Fruit fly (Drosophila melanogaster) whole organism, embryonic: ENCODE data around the gene CG31183.
A peak's percentile ranks its signal among the peaks of the same experiment; 100 is the strongest.

ENCODE experiments used
- Ada2b ChIP-seq: fragments of 200-800 bp; sonication (Bioruptor generic); IDR thresholded peaks from 2 replicates; pipeline ENCODE4 v1.3.6; 2022; ENCODE audit warnings: missing biosample characterization, missing genetic modification characterization
- Adf1 ChIP-seq: fragments of 200-800 bp; sonication (Bioruptor generic); IDR thresholded peaks from 2 replicates; pipeline ENCODE4 v1.3.6; 2022; ENCODE audit warnings: missing biosample characterization, missing genetic modification characterization
- Aef1 ChIP-seq: fragments of 200-800 bp; sonication (Bioruptor generic); IDR thresholded peaks from 3 replicates; pipeline ENCODE4 v1.3.6; 2022; ENCODE audit warnings: missing biosample characterization, missing genetic modification characterization
- Bgb ChIP-seq: fragments of 200-800 bp; sonication (Bioruptor generic); IDR thresholded peaks from 2 replicates; pipeline ENCODE4 v1.3.6; 2022; ENCODE audit warnings: missing biosample characterization, missing genetic modification characterization; ENCODE audit not compliant: partially characterized antibody
- CG10654 ChIP-seq: fragments of 200-800 bp; sonication (Bioruptor generic); optimal IDR thresholded peaks from 2 replicates; lab custom pipeline; 2016; ENCODE audit warnings: missing biosample characterization, missing genetic modification characterization
- CG11085 ChIP-seq: fragments of 200-800 bp; sonication (Bioruptor generic); IDR thresholded peaks from 2 replicates; pipeline ENCODE4 v1.3.6; 2022; ENCODE audit warnings: missing biosample characterization, missing genetic modification characterization
- CG11247 ChIP-seq: fragments of 200-800 bp; sonication (Bioruptor generic); IDR thresholded peaks from 2 replicates; pipeline ENCODE4 v1.3.6; 2022; ENCODE audit warnings: missing biosample characterization, missing genetic modification characterization
- CG12219 ChIP-seq: fragments of 200-800 bp; sonication (Bioruptor generic); optimal IDR thresholded peaks from 3 replicates; lab custom pipeline; 2018; ENCODE audit warnings: missing biosample characterization, mild to moderate bottlenecking, missing genetic modification characterization
- CG12236 ChIP-seq: fragments of 200-800 bp; sonication (Bioruptor generic); optimal IDR thresholded peaks from 2 replicates; lab custom pipeline; 2016; ENCODE audit warnings: missing biosample characterization, missing genetic modification characterization
- CG12942 ChIP-seq: fragments of 200-800 bp; sonication (Bioruptor generic); optimal IDR thresholded peaks from 3 replicates; lab custom pipeline; 2016; ENCODE audit warnings: missing biosample characterization, missing genetic modification characterization
- CG13123 ChIP-seq: fragments of 200-800 bp; sonication (Bioruptor generic); optimal IDR thresholded peaks from 2 replicates; lab custom pipeline; 2016; ENCODE audit warnings: missing biosample characterization, missing genetic modification characterization
- CG13287 ChIP-seq: fragments of 200-800 bp; sonication (Bioruptor generic); IDR thresholded peaks from 2 replicates; pipeline ENCODE4 v1.3.6; 2022; ENCODE audit warnings: missing biosample characterization, missing genetic modification characterization; ENCODE audit not compliant: partially characterized antibody
- CG13894 ChIP-seq: fragments of 200-800 bp; sonication (Bioruptor generic); optimal IDR thresholded peaks from 3 replicates; lab custom pipeline; 2018; ENCODE audit warnings: missing biosample characterization, mild to moderate bottlenecking, missing genetic modification characterization, moderate library complexity
- CG15514 ChIP-seq: fragments of 200-800 bp; sonication (Bioruptor generic); optimal IDR thresholded peaks from 3 replicates; lab custom pipeline; 2017; ENCODE audit warnings: missing biosample characterization, missing genetic modification characterization, mild to moderate bottlenecking, moderate library complexity, missing genetic modification reagents
- CG1603 ChIP-seq: fragments of 200-800 bp; sonication (Bioruptor generic); optimal IDR thresholded peaks from 2 replicates; lab custom pipeline; 2019; ENCODE audit warnings: missing biosample characterization, mild to moderate bottlenecking, missing genetic modification characterization, moderate library complexity
- CG1647 ChIP-seq: fragments of 200-800 bp; sonication (Bioruptor generic); optimal IDR thresholded peaks from 3 replicates; lab custom pipeline; 2016; ENCODE audit warnings: missing biosample characterization, missing genetic modification characterization
- CG16779 ChIP-seq: fragments of 200-800 bp; sonication (Bioruptor generic); IDR thresholded peaks from 2 replicates; pipeline ENCODE4 v1.3.6; 2022; ENCODE audit warnings: missing biosample characterization, missing genetic modification characterization
- CG17186 ChIP-seq: fragments of 200-800 bp; sonication (Bioruptor generic); optimal IDR thresholded peaks from 3 replicates; lab custom pipeline; 2017; ENCODE audit warnings: missing biosample characterization, missing genetic modification reagents, missing genetic modification characterization
- CG1832 ChIP-seq: fragments of 200-800 bp; sonication (Bioruptor generic); optimal IDR thresholded peaks from 2 replicates; lab custom pipeline; 2017; ENCODE audit warnings: missing biosample characterization, mild to moderate bottlenecking, missing genetic modification characterization, inconsistent platforms
- CG2129 ChIP-seq: fragments of 200-800 bp; sonication (Bioruptor generic); IDR thresholded peaks from 2 replicates; pipeline ENCODE4 v1.3.6; 2022; ENCODE audit warnings: missing biosample characterization, missing genetic modification characterization; ENCODE audit not compliant: partially characterized antibody
- CG30020 ChIP-seq: fragments of 200-800 bp; optimal IDR thresholded peaks from 2 replicates; lab custom pipeline; 2019; ENCODE audit warnings: missing biosample characterization, mild to moderate bottlenecking, missing genetic modification characterization, moderate library complexity
- CG32532 ChIP-seq: fragments of 200-800 bp; sonication (Bioruptor generic); IDR thresholded peaks from 2 replicates; pipeline ENCODE4 v1.3.6; 2022; ENCODE audit warnings: missing biosample characterization, missing genetic modification characterization
- CG4424 ChIP-seq: fragments of 200-800 bp; sonication (Bioruptor generic); optimal IDR thresholded peaks from 3 replicates; lab custom pipeline; 2016; ENCODE audit warnings: missing biosample characterization, missing genetic modification characterization
- CG7556 ChIP-seq: fragments of 200-800 bp; sonication (Bioruptor generic); optimal IDR thresholded peaks from 2 replicates; lab custom pipeline; 2017; ENCODE audit warnings: missing biosample characterization, mild to moderate bottlenecking, missing genetic modification characterization
- Chrac-16 ChIP-seq: fragments of 200-800 bp; sonication (Bioruptor generic); optimal IDR thresholded peaks from 3 replicates; lab custom pipeline; 2016; ENCODE audit warnings: missing biosample characterization, missing genetic modification characterization
- Dref ChIP-seq: fragments of 200-800 bp; sonication (Bioruptor generic); IDR thresholded peaks from 2 replicates; pipeline ENCODE4 v1.3.6; 2022; ENCODE audit warnings: missing biosample characterization, missing genetic modification characterization
- Gug ChIP-seq: fragments of 200-800 bp; sonication (Bioruptor generic); IDR thresholded peaks from 4 replicates; pipeline ENCODE4 v1.3.6; 2022; ENCODE audit warnings: missing biosample characterization, missing genetic modification characterization
- HLH54F ChIP-seq: fragments of 200-800 bp; sonication (Bioruptor generic); optimal IDR thresholded peaks from 3 replicates; lab custom pipeline; 2016; ENCODE audit warnings: missing biosample characterization, missing genetic modification characterization
- Hr78 ChIP-seq, 2 experiments: fragments of 200-800 bp in 1 of 2; fragments of >200 bp in 1 of 2; sonication (Bioruptor generic) in 1 of 2; optimal IDR thresholded peaks; 2 replicates each; lab custom pipeline; 2017 to 2019; ENCODE audit warnings: missing biosample characterization in 2 of 2, missing genetic modification characterization in 2 of 2, mild to moderate bottlenecking in 1 of 2, moderate library complexity in 1 of 2
- Hsf ChIP-seq: fragments of 200-800 bp; sonication (Bioruptor generic); optimal IDR thresholded peaks from 3 replicates; lab custom pipeline; 2016; ENCODE audit warnings: missing biosample characterization, missing genetic modification characterization
- Myb ChIP-seq: fragments of 200-800 bp; sonication (Bioruptor generic); optimal IDR thresholded peaks from 2 replicates; lab custom pipeline; 2016; ENCODE audit warnings: missing biosample characterization, missing genetic modification characterization
- PHDP ChIP-seq: fragments of 200-800 bp; sonication (Bioruptor generic); optimal IDR thresholded peaks from 3 replicates; lab custom pipeline; 2018; ENCODE audit warnings: missing biosample characterization, mild to moderate bottlenecking, missing genetic modification characterization, moderate library complexity
- Scr ChIP-seq: fragments of 200-800 bp; sonication (Bioruptor generic); IDR thresholded peaks from 2 replicates; pipeline ENCODE4 v1.3.6; 2022; ENCODE audit warnings: missing biosample characterization, missing genetic modification characterization; ENCODE audit not compliant: partially characterized antibody
- Xbp1 ChIP-seq: fragments of 200-800 bp; sonication (Bioruptor generic); optimal IDR thresholded peaks from 3 replicates; lab custom pipeline; 2016; ENCODE audit warnings: missing biosample characterization, mild to moderate bottlenecking, missing genetic modification characterization
- amos ChIP-seq: fragments of 200-800 bp; sonication (Bioruptor generic); IDR thresholded peaks from 2 replicates; pipeline ENCODE4 v1.3.6; 2022; ENCODE audit warnings: missing biosample characterization, missing genetic modification characterization; ENCODE audit not compliant: partially characterized antibody
- chinmo ChIP-seq: fragments of 200-800 bp; sonication (Bioruptor generic); IDR thresholded peaks from 4 replicates; pipeline ENCODE4 v1.3.6; 2022; ENCODE audit warnings: missing biosample characterization, missing genetic modification characterization; ENCODE audit not compliant: partially characterized antibody
- dati ChIP-seq: fragments of 200-800 bp; sonication (Bioruptor generic); IDR thresholded peaks from 2 replicates; pipeline ENCODE4 v1.3.6; 2022; ENCODE audit warnings: missing biosample characterization, missing genetic modification characterization
- fd64A ChIP-seq: fragments of 200-800 bp; sonication (Bioruptor generic); optimal IDR thresholded peaks from 3 replicates; lab custom pipeline; 2018; ENCODE audit warnings: missing biosample characterization, mild to moderate bottlenecking, missing genetic modification characterization
- lilli ChIP-seq: fragments of 200-800 bp; sonication (Bioruptor generic); optimal IDR thresholded peaks from 3 replicates; lab custom pipeline; 2016; ENCODE audit warnings: missing biosample characterization, missing genetic modification characterization
- p53 ChIP-seq: fragments of 200-800 bp; sonication (Bioruptor generic); optimal IDR thresholded peaks from 2 replicates; lab custom pipeline; 2016; ENCODE audit warnings: missing biosample characterization, missing genetic modification characterization
- pfk ChIP-seq: fragments of 200-800 bp; sonication (Bioruptor generic); optimal IDR thresholded peaks from 2 replicates; lab custom pipeline; 2018; ENCODE audit warnings: missing biosample characterization, mild to moderate bottlenecking, missing genetic modification characterization, moderate library complexity
- pzg ChIP-seq: fragments of 200-800 bp; sonication (Bioruptor generic); optimal IDR thresholded peaks from 3 replicates; lab custom pipeline; 2018; ENCODE audit warnings: missing biosample characterization, mild to moderate bottlenecking, missing genetic modification characterization, moderate library complexity
- slp2 ChIP-seq: fragments of 200-800 bp; sonication (Bioruptor generic); optimal IDR thresholded peaks from 2 replicates; lab custom pipeline; 2016; ENCODE audit warnings: missing biosample characterization, missing genetic modification characterization
- stwl ChIP-seq: fragments of 200-800 bp; sonication (Bioruptor generic); optimal IDR thresholded peaks from 3 replicates; lab custom pipeline; 2018; ENCODE audit warnings: missing biosample characterization, mild to moderate bottlenecking, missing genetic modification characterization, moderate library complexity
- tna ChIP-seq: fragments of 200-800 bp; sonication (Bioruptor generic); IDR thresholded peaks from 2 replicates; pipeline ENCODE4 v1.3.6; 2022; ENCODE audit warnings: missing biosample characterization, missing genetic modification characterization; ENCODE audit not compliant: partially characterized antibody
- wek ChIP-seq: fragments of 200-800 bp; sonication (Bioruptor generic); optimal IDR thresholded peaks from 3 replicates; lab custom pipeline; 2018; ENCODE audit warnings: missing biosample characterization, mild to moderate bottlenecking, missing genetic modification characterization, moderate library complexity

The CG31183 gene

DNA sequence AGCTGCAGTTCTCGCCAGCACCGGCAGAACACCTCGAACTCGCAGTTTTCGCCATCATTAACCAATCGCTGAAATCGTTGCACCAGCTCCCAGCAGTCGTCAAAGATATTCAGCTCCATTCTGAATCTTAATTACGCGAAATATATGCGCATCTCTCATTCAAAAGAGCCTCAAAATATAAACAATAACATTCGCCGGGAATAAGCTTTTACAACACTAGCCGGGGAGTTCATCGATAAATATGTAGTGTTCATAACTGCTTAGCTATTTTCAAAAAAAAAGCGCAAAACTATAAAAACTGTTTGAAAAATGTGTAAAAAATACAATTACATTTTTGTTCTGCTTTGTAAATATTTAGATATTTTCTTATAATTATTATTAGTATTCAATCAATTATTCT, 36.4 kb downstream of the CG31183 start, which contains the start of gene Pbp45 (continued):
- TF ChIP-seq CG1832 (GFP tag; lab: Kevin White, UChicago) (no peak), Ada2b (GFP tag; lab: Robert Waterston, UW) (no peak), CG13287 (peak; percentile 60; the same call in 1 of the 2 replicates), stwl (tag; lab: Kevin White, UChicago) (peak; percentile 98), CG2129 (GFP tag; lab: Robert Waterston, UW) (no peak), Hsf (GFP tag; lab: Kevin White, UChicago) (peak; percentile 8), chinmo (GFP tag; lab: Robert Waterston, UW) (no peak), Xbp1 (GFP tag; lab: Kevin White, UChicago) (peak; percentile 21), HLH54F (GFP tag; lab: Kevin White, UChicago) (peak; percentile 19), CG15514 (GFP tag; lab: Kevin White, UChicago) (peak; percentile 8), Myb (GFP tag; lab: Kevin White, UChicago) (peak; percentile 37), wek (no peak), Dref (GFP tag; lab: Robert Waterston, UW) (peak; percentile 61), lilli (peak; percentile 23)

- TF ChIP-seq fd64A: no peak
- TF ChIP-seq CG17186 (GFP tag; lab: Kevin White, UChicago): no peak
- TF ChIP-seq CG12236: no peak
- no peak for TF ChIP-seq dati
- TF ChIP-seq CG10654: peak; percentile 27
- no peak for TF ChIP-seq CG12219
- no peak for TF ChIP-seq p53 (GFP tag; lab: Kevin White, UChicago)
- no peak for TF ChIP-seq Hr78 (GFP tag; optimal IDR thresholded peaks at IDR 0.05; lab: Kevin White, UChicago)
- TF ChIP-seq CG32532: peak; percentile 55; the same call in 1 of the 2 replicates
- no peak for TF ChIP-seq CG1647
- peak; percentile 88 for TF ChIP-seq Scr (GFP tag; lab: Robert Waterston, UW)
- TF ChIP-seq stwl (tag; lab: Kevin White, UChicago): peak; percentile 79
- TF ChIP-seq CG11085 (GFP tag; lab: Robert Waterston, UW): 0 out of 2 replicates have a peak, but pooled peaks have one; percentile 23
- TF ChIP-seq pfk (GFP tag; lab: Kevin White, UChicago): no peak
- TF ChIP-seq tna (GFP tag; lab: Robert Waterston, UW): no peak
- TF ChIP-seq CG7556 (GFP tag; lab: Kevin White, UChicago): peak; percentile 44
- peak; percentile 24; the same call in 1 of the 2 replicates for TF ChIP-seq Adf1 (GFP tag; lab: Robert Waterston, UW)
- no peak for TF ChIP-seq CG16779 (GFP tag; lab: Robert Waterston, UW)
- no peak for TF ChIP-seq slp2 (GFP tag; lab: Kevin White, UChicago)
- no peak for TF ChIP-seq CG13894
- no peak for TF ChIP-seq CG1603 (tag; lab: Kevin White, UChicago)
- TF ChIP-seq amos (GFP tag; lab: Robert Waterston, UW): peak; percentile 69
- peak; percentile 44 for TF ChIP-seq CG12942 (GFP tag; lab: Kevin White, UChicago)
- no peak for TF ChIP-seq PHDP (tag; lab: Kevin White, UChicago)
- peak; percentile 35 for TF ChIP-seq pzg (GFP tag; lab: Kevin White, UChicago)
- TF ChIP-seq Chrac-16 (GFP tag; lab: Kevin White, UChicago): peak; percentile 60
- no peak for TF ChIP-seq Gug (GFP tag; lab: Robert Waterston, UW)
- TF ChIP-seq Bgb (GFP tag; lab: Robert Waterston, UW): peak; percentile 70
- TF ChIP-seq CG13123 (GFP tag; lab: Kevin White, UChicago): peak; percentile 45
- peak; percentile 63 for TF ChIP-seq CG30020
- peak; percentile 18; the same call in 1 of the 3 replicates for TF ChIP-seq Aef1
- TF ChIP-seq CG11247 (GFP tag; lab: Robert Waterston, UW): no peak
- peak; percentile 66 for TF ChIP-seq CG4424 (GFP tag; lab: Kevin White, UChicago)
These were observed 38.6 kb downstream of the CG31183 start, which contains the start of the genes ND-23 and spn-E for dm6 chr3R:15836864-15837824. Gene ND-23 (minus strand): TSS chr3R:15837117. Gene spn-E (plus strand): TSS chr3R:15837419.
